Fruit fly (Drosophila melanogaster) whole organism, embryonic: Measurements from ENCODE around the gene Trim9.
A peak's percentile ranks its signal among the peaks of the same experiment; 100 is the strongest.

Source experiments
- Aef1 ChIP-seq: fragments of 200-800 bp; sonication (Bioruptor generic); IDR thresholded peaks from 3 replicates; pipeline ENCODE4 v1.3.6; 2022; ENCODE audit warnings: missing biosample characterization, missing genetic modification characterization
- Bdp1 ChIP-seq: fragments of 200-800 bp; sonication (Bioruptor generic); optimal IDR thresholded peaks from 3 replicates; lab custom pipeline; 2016; ENCODE audit warnings: missing biosample characterization, missing genetic modification characterization
- Blimp-1 ChIP-seq: fragments of 200-800 bp; sonication (Bioruptor generic); optimal IDR thresholded peaks from 3 replicates; lab custom pipeline; 2018; ENCODE audit warnings: missing biosample characterization, missing genetic modification characterization, mild to moderate bottlenecking, moderate library complexity, missing genetic modification reagents
- CG10274 ChIP-seq: fragments of 200-800 bp; sonication (Bioruptor generic); optimal IDR thresholded peaks from 3 replicates; lab custom pipeline; 2017; ENCODE audit warnings: missing biosample characterization, mild to moderate bottlenecking, missing genetic modification characterization
- CG12659 ChIP-seq: fragments of 200-800 bp; sonication (Bioruptor generic); optimal IDR thresholded peaks from 3 replicates; lab custom pipeline; 2017; ENCODE audit warnings: mild to moderate bottlenecking, missing biosample characterization, missing genetic modification reagents, missing genetic modification characterization
- CG13894 ChIP-seq: fragments of 200-800 bp; sonication (Bioruptor generic); optimal IDR thresholded peaks from 3 replicates; lab custom pipeline; 2018; ENCODE audit warnings: missing biosample characterization, mild to moderate bottlenecking, missing genetic modification characterization, moderate library complexity
- CG18262 ChIP-seq: fragments of 200-800 bp; optimal IDR thresholded peaks from 3 replicates; lab custom pipeline; 2019; ENCODE audit warnings: missing biosample characterization, mild to moderate bottlenecking, missing genetic modification characterization, moderate library complexity
- CG18476 ChIP-seq: fragments of 200-800 bp; sonication (Bioruptor generic); optimal IDR thresholded peaks from 2 replicates; lab custom pipeline; 2016; ENCODE audit warnings: missing biosample characterization, mild to moderate bottlenecking, missing genetic modification characterization
- CG2678 ChIP-seq: fragments of 200-800 bp; sonication (Bioruptor generic); optimal IDR thresholded peaks from 3 replicates; lab custom pipeline; 2019; ENCODE audit warnings: missing biosample characterization, mild to moderate bottlenecking, missing genetic modification characterization, moderate library complexity
- CG2712 ChIP-seq: fragments of 200-800 bp; optimal IDR thresholded peaks from 3 replicates; lab custom pipeline; 2019; ENCODE audit warnings: missing biosample characterization, mild to moderate bottlenecking, missing genetic modification characterization, moderate library complexity
- CG31441 ChIP-seq: fragments of 200-800 bp; sonication (Bioruptor generic); IDR thresholded peaks from 2 replicates; pipeline ENCODE4 v1.3.6; 2022; ENCODE audit warnings: missing biosample characterization, missing genetic modification characterization
- CG4282 ChIP-seq: fragments of 200-800 bp; sonication (Bioruptor generic); optimal IDR thresholded peaks from 2 replicates; lab custom pipeline; 2016; ENCODE audit warnings: missing biosample characterization, missing genetic modification characterization
- CG4328 ChIP-seq: fragments of 200-800 bp; sonication (Bioruptor generic); optimal IDR thresholded peaks from 3 replicates; lab custom pipeline; 2017; ENCODE audit warnings: missing biosample characterization, missing genetic modification reagents, missing genetic modification characterization
- CG4820 ChIP-seq: fragments of 200-800 bp; sonication (Bioruptor generic); optimal IDR thresholded peaks from 3 replicates; lab custom pipeline; 2016; ENCODE audit warnings: missing biosample characterization, missing genetic modification characterization
- CG7963 ChIP-seq: fragments of 200-800 bp; sonication (Bioruptor generic); IDR thresholded peaks from 3 replicates; pipeline ENCODE4 v1.3.6; 2022; ENCODE audit warnings: missing biosample characterization, missing genetic modification characterization; ENCODE audit not compliant: partially characterized antibody
- CG9817 ChIP-seq: fragments of 200-800 bp; sonication (Bioruptor generic); optimal IDR thresholded peaks from 2 replicates; lab custom pipeline; 2018; ENCODE audit warnings: missing biosample characterization, mild to moderate bottlenecking, missing genetic modification characterization, moderate library complexity
- CkIIα-i1 ChIP-seq: fragments of 200-800 bp; sonication (Bioruptor generic); IDR thresholded peaks from 2 replicates; pipeline ENCODE4 v1.3.6; 2022; ENCODE audit warnings: missing biosample characterization, missing genetic modification characterization
- D19A ChIP-seq: fragments of 200-800 bp; optimal IDR thresholded peaks from 3 replicates; lab custom pipeline; 2019; ENCODE audit warnings: missing biosample characterization, mild to moderate bottlenecking, missing genetic modification characterization, moderate library complexity
- D19B ChIP-seq: fragments of 200-800 bp; sonication (Bioruptor generic); optimal IDR thresholded peaks from 2 replicates; lab custom pipeline; 2017; ENCODE audit warnings: missing biosample characterization, mild to moderate bottlenecking, missing genetic modification characterization
- Dad ChIP-seq: fragments of 200-800 bp; sonication (Bioruptor generic); optimal IDR thresholded peaks from 3 replicates; lab custom pipeline; 2016; ENCODE audit warnings: missing biosample characterization, missing genetic modification characterization
- Drgx ChIP-seq: fragments of 200-800 bp; sonication (Bioruptor generic); IDR thresholded peaks from 2 replicates; pipeline ENCODE4 v1.3.6; 2022; ENCODE audit warnings: missing biosample characterization, missing genetic modification characterization
- E2f1 ChIP-seq: fragments of 200-800 bp; sonication (Bioruptor generic); IDR thresholded peaks from 2 replicates; pipeline ENCODE4 v1.3.6; 2022; ENCODE audit warnings: missing biosample characterization, missing genetic modification characterization
- Gug ChIP-seq: fragments of 200-800 bp; sonication (Bioruptor generic); IDR thresholded peaks from 4 replicates; pipeline ENCODE4 v1.3.6; 2022; ENCODE audit warnings: missing biosample characterization, missing genetic modification characterization
- HLH54F ChIP-seq: fragments of 200-800 bp; sonication (Bioruptor generic); optimal IDR thresholded peaks from 3 replicates; lab custom pipeline; 2016; ENCODE audit warnings: missing biosample characterization, missing genetic modification characterization
- Hand ChIP-seq: fragments of 200-800 bp; sonication (Bioruptor generic); optimal IDR thresholded peaks from 2 replicates; lab custom pipeline; 2017; ENCODE audit warnings: mild to moderate bottlenecking, missing biosample characterization, missing genetic modification reagents, missing genetic modification characterization
- HmgZ ChIP-seq: fragments of 200-800 bp; sonication (Bioruptor generic); optimal IDR thresholded peaks from 2 replicates; lab custom pipeline; 2018; ENCODE audit warnings: missing biosample characterization, mild to moderate bottlenecking, missing genetic modification characterization
- Kr ChIP-seq: fragments of 200-800 bp; sonication (Bioruptor generic); optimal IDR thresholded peaks from 2 replicates; lab custom pipeline; 2017; ENCODE audit warnings: missing biosample characterization, mild to moderate bottlenecking, missing genetic modification characterization
- Mrtf ChIP-seq: fragments of 200-800 bp; sonication (Bioruptor generic); IDR thresholded peaks from 3 replicates; pipeline ENCODE4 v1.3.6; 2022; ENCODE audit warnings: missing biosample characterization, missing genetic modification characterization
- Trl ChIP-seq, 3 experiments: fragments of >200 bp in 2 of 3; fragments of 200-800 bp in 1 of 3; sonication (Bioruptor generic) in 1 of 3; optimal IDR thresholded peaks; 2 replicates in 1 of 3; 3 replicates in 2 of 3; lab custom pipeline; 2016 to 2017; ENCODE audit warnings: missing biosample characterization in 1 of 3, missing genetic modification characterization in 1 of 3
- Usf ChIP-seq: fragments of 200-800 bp; sonication (Bioruptor generic); optimal IDR thresholded peaks from 2 replicates; lab custom pipeline; 2017; ENCODE audit warnings: missing genotype, missing biosample characterization, missing genetic modification characterization
- Vsx1 ChIP-seq: fragments of 200-800 bp; sonication (Bioruptor generic); optimal IDR thresholded peaks from 2 replicates; lab custom pipeline; 2017; ENCODE audit warnings: missing biosample characterization, mild to moderate bottlenecking, missing genetic modification characterization, missing genetic modification reagents
- Xbp1 ChIP-seq: fragments of 200-800 bp; sonication (Bioruptor generic); optimal IDR thresholded peaks from 3 replicates; lab custom pipeline; 2016; ENCODE audit warnings: missing biosample characterization, mild to moderate bottlenecking, missing genetic modification characterization
- YL-1 ChIP-seq: fragments of 200-800 bp; sonication (Bioruptor generic); optimal IDR thresholded peaks from 3 replicates; lab custom pipeline; 2017; ENCODE audit warnings: missing biosample characterization, mild to moderate bottlenecking, missing genetic modification characterization
- bsh ChIP-seq, 2 experiments: fragments of 200-800 bp; sonication (Bioruptor generic); optimal IDR thresholded peaks; 2 replicates each; lab custom pipeline; 2017 to 2018; ENCODE audit warnings: mild to moderate bottlenecking in 2 of 2, missing biosample characterization in 2 of 2, missing genetic modification characterization in 2 of 2, moderate library complexity in 1 of 2
- corto ChIP-seq: fragments of 200-800 bp; sonication (Bioruptor generic); optimal IDR thresholded peaks from 2 replicates; lab custom pipeline; 2016; ENCODE audit warnings: missing biosample characterization, mild to moderate bottlenecking, missing genetic modification characterization, moderate library complexity
- dan ChIP-seq: fragments of 200-800 bp; sonication (Bioruptor generic); IDR thresholded peaks from 2 replicates; pipeline ENCODE4 v1.3.6; 2022; ENCODE audit warnings: missing biosample characterization, missing genetic modification characterization
- emc ChIP-seq: fragments of 200-800 bp; sonication (Bioruptor generic); optimal IDR thresholded peaks from 2 replicates; lab custom pipeline; 2016; ENCODE audit warnings: missing biosample characterization, missing genetic modification characterization
- esg ChIP-seq: fragments of 200-800 bp; sonication (Bioruptor generic); conservative IDR thresholded peaks from 2 replicates; pipeline ENCODE4 v1.3.6; 2022; ENCODE audit warnings: missing biosample characterization, missing genetic modification characterization
- jing ChIP-seq: fragments of 200-800 bp; sonication (Bioruptor generic); optimal IDR thresholded peaks from 2 replicates; lab custom pipeline; 2018; ENCODE audit warnings: missing biosample characterization, mild to moderate bottlenecking, missing genetic modification characterization
- knrl ChIP-seq: fragments of 200-800 bp; sonication (Bioruptor generic); IDR thresholded peaks from 3 replicates; pipeline ENCODE4 v1.3.6; 2022; ENCODE audit warnings: missing biosample characterization, missing genetic modification characterization; ENCODE audit not compliant: partially characterized antibody
- pita ChIP-seq: fragments of 200-800 bp; sonication (Bioruptor generic); optimal IDR thresholded peaks from 2 replicates; lab custom pipeline; 2017; ENCODE audit warnings: missing biosample characterization, mild to moderate bottlenecking, missing genetic modification characterization
- ranshi ChIP-seq: fragments of 200-800 bp; sonication (Bioruptor generic); IDR thresholded peaks from 2 replicates; pipeline ENCODE4 v1.3.6; 2022; ENCODE audit warnings: missing biosample characterization, missing genetic modification characterization
- scrt ChIP-seq: fragments of 200-800 bp; sonication (Bioruptor generic); optimal IDR thresholded peaks from 2 replicates; lab custom pipeline; 2018; ENCODE audit warnings: missing biosample characterization, mild to moderate bottlenecking, missing genetic modification characterization, moderate library complexity
- sens-2 ChIP-seq: fragments of 200-800 bp; sonication (Bioruptor generic); IDR thresholded peaks from 2 replicates; pipeline ENCODE4 v1.3.6; 2022; ENCODE audit warnings: missing biosample characterization, missing genetic modification characterization
- seq ChIP-seq: fragments of 200-800 bp; sonication (Bioruptor generic); IDR thresholded peaks from 2 replicates; pipeline ENCODE4 v1.3.6; 2022; ENCODE audit warnings: missing biosample characterization, missing genetic modification characterization
- sna ChIP-seq: fragments of 200-800 bp; sonication (Bioruptor generic); IDR thresholded peaks from 2 replicates; pipeline ENCODE4 v1.3.6; 2022; ENCODE audit warnings: missing biosample characterization, missing genetic modification characterization; ENCODE audit not compliant: partially characterized antibody
- sob ChIP-seq: fragments of 200-800 bp; sonication (Bioruptor generic); IDR thresholded peaks from 2 replicates; pipeline ENCODE4 v1.3.6; 2022; ENCODE audit warnings: missing biosample characterization, missing genetic modification characterization
- unc-4 ChIP-seq: fragments of 200-800 bp; sonication (Bioruptor generic); IDR thresholded peaks from 2 replicates; pipeline ENCODE4 v1.3.6; 2022; ENCODE audit warnings: missing biosample characterization, missing genetic modification characterization; ENCODE audit not compliant: partially characterized antibody
- zen2 ChIP-seq: fragments of 200-800 bp; sonication (Bioruptor generic); IDR thresholded peaks from 3 replicates; pipeline ENCODE4 v1.3.6; 2022; ENCODE audit warnings: missing biosample characterization, missing genetic modification characterization; ENCODE audit not compliant: partially characterized antibody

Trim9 gene

dm6 chr2L:10543048-10543752, 1.5 kb upstream of the Trim9 start (continued):
- no peak for TF ChIP-seq CG12659 (GFP tag; lab: Kevin White, UChicago)
- TF ChIP-seq D19B (GFP tag; lab: Kevin White, UChicago): no peak
- TF ChIP-seq CG18262 (tag; lab: Kevin White, UChicago): peak; percentile 79
- no peak for TF ChIP-seq jing (GFP tag; lab: Kevin White, UChicago)
- TF ChIP-seq HmgZ: no peak
- TF ChIP-seq pita (GFP tag; lab: Kevin White, UChicago): no peak
- peak; percentile 69 for TF ChIP-seq CG2678 (tag; lab: Kevin White, UChicago)
- TF ChIP-seq E2f1: no peak
- no peak for TF ChIP-seq CkIIα-i1 (GFP tag; lab: Robert Waterston, UW)
- no peak for TF ChIP-seq unc-4 (GFP tag; lab: Robert Waterston, UW)
- TF ChIP-seq Trl (optimal IDR thresholded peaks at IDR 0.05; lab: Kevin White, UChicago): no peak
- TF ChIP-seq Trl (GFP tag; optimal IDR thresholded peaks at IDR 0.05; lab: Kevin White, UChicago): no peak
- TF ChIP-seq knrl (GFP tag; lab: Robert Waterston, UW): no peak
- peak; percentile 41 for TF ChIP-seq CG4820 (GFP tag; lab: Kevin White, UChicago)
- TF ChIP-seq CG4328: no peak
- TF ChIP-seq CG18476 (GFP tag; lab: Kevin White, UChicago): no peak
- TF ChIP-seq Vsx1: peak; percentile 54
- no peak for TF ChIP-seq HLH54F (GFP tag; lab: Kevin White, UChicago)
- no peak for TF ChIP-seq Dad (GFP tag; lab: Kevin White, UChicago)
- no peak for TF ChIP-seq YL-1 (GFP tag; lab: Kevin White, UChicago)
- no peak for TF ChIP-seq seq (GFP tag; lab: Robert Waterston, UW)
- peak; percentile 51 for TF ChIP-seq Xbp1
- no peak for TF ChIP-seq corto (GFP tag; lab: Kevin White, UChicago)
- TF ChIP-seq Aef1 (GFP tag; lab: Robert Waterston, UW): no peak
- no peak for TF ChIP-seq Bdp1
- TF ChIP-seq Blimp-1 (GFP tag; lab: Kevin White, UChicago): peak; percentile 82
- TF ChIP-seq CG9817 (tag; lab: Kevin White, UChicago): no peak
- TF ChIP-seq Kr (GFP tag; lab: Kevin White, UChicago): peak; percentile 26
- peak; percentile 44 for TF ChIP-seq D19A (tag; lab: Kevin White, UChicago)
- TF ChIP-seq CG4282: no peak
- TF ChIP-seq sens-2 (GFP tag; lab: Robert Waterston, UW): no peak
- TF ChIP-seq ranshi (GFP tag; lab: Robert Waterston, UW): no peak
- TF ChIP-seq zen2 (GFP tag; lab: Robert Waterston, UW): no peak
- no peak for TF ChIP-seq emc
- TF ChIP-seq CG31441 (GFP tag; lab: Robert Waterston, UW): peak; percentile 82
- TF ChIP-seq esg (GFP tag; lab: Robert Waterston, UW): peak; percentile 32; the same call in 1 of the 2 replicates
- peak in 1 of 2 experiments; percentile 89 for TF ChIP-seq bsh (GFP tag; optimal IDR thresholded peaks at IDR 0.05; lab: Kevin White, UChicago)
- no peak for TF ChIP-seq Mrtf (GFP tag; lab: Robert Waterston, UW)
- TF ChIP-seq Gug: no peak
- TF ChIP-seq scrt (GFP tag; lab: Kevin White, UChicago): no peak
- no peak for TF ChIP-seq Usf
- TF ChIP-seq sob: no peak
- TF ChIP-seq CG2712 (tag; lab: Kevin White, UChicago): peak; percentile 85
- no peak for TF ChIP-seq CG10274 (GFP tag; lab: Kevin White, UChicago)
- TF ChIP-seq Drgx (GFP tag; lab: Robert Waterston, UW): no peak
- no peak for TF ChIP-seq dan (GFP tag; lab: Robert Waterston, UW)
- TF ChIP-seq sna (GFP tag; lab: Robert Waterston, UW): no peak
- TF ChIP-seq Hand (GFP tag; lab: Kevin White, UChicago): no peak
- no peak for TF ChIP-seq CG7963
- TF ChIP-seq CG13894: no peak
